Fruit fly (Drosophila melanogaster) whole organism, embryonic: ENCODE measurements around the gene CG12239.

Experiments used
- Blimp-1 ChIP-seq: fragments of 200-800 bp; sonication (Bioruptor generic); optimal IDR thresholded peaks from 3 replicates; lab custom pipeline; 2018; ENCODE audit warnings: missing biosample characterization, missing genetic modification characterization, mild to moderate bottlenecking, moderate library complexity, missing genetic modification reagents
- CG9727 ChIP-seq: fragments of 200-800 bp; sonication (Bioruptor generic); optimal IDR thresholded peaks from 3 replicates; lab custom pipeline; 2017; ENCODE audit warnings: missing biosample characterization, mild to moderate bottlenecking, missing genetic modification characterization
- D19B ChIP-seq: fragments of 200-800 bp; sonication (Bioruptor generic); optimal IDR thresholded peaks from 2 replicates; lab custom pipeline; 2017; ENCODE audit warnings: missing biosample characterization, mild to moderate bottlenecking, missing genetic modification characterization
- Gsc ChIP-seq: fragments of 200-800 bp; sonication (Bioruptor generic); IDR thresholded peaks from 2 replicates; pipeline ENCODE4 v1.3.6; 2022; ENCODE audit warnings: missing biosample characterization, missing genetic modification characterization

dm6 chrX:5770730-5771181 lies 21.2 kb upstream of the CG12239 start, which contains the start of gene CG3097:
- TF ChIP-seq CG9727 (GFP tag; lab: Kevin White, UChicago): no peak
- no peak for TF ChIP-seq Gsc (GFP tag; lab: Robert Waterston, UW)
- TF ChIP-seq D19B (GFP tag; lab: Kevin White, UChicago): no peak
- peak; percentile 41 for TF ChIP-seq Blimp-1
